Worm (Caenorhabditis elegans): Measurements from ENCODE around the gene K04C1.3.

- no peak for TF ChIP-seq pqm-1 (tag; optimal IDR thresholded peaks at IDR 0.05)
- no peak for TF ChIP-seq fkh-10 (GFP tag; optimal IDR thresholded peaks at IDR 0.05)
- TF ChIP-seq nhr-28 (tag; optimal IDR thresholded peaks at IDR 0.05) = no peak
- TF ChIP-seq nhr-11 (tag; optimal IDR thresholded peaks at IDR 0.05) = peak; percentile 89
- no peak for TF ChIP-seq nhr-25 (tag; optimal IDR thresholded peaks at IDR 0.05)
- TF ChIP-seq hmg-11 (tag; optimal IDR thresholded peaks at IDR 0.05) = no peak
- no peak for TF ChIP-seq nhr-23 (tag; optimal IDR thresholded peaks at IDR 0.05)
- TF ChIP-seq pha-4 (tag; optimal IDR thresholded peaks at IDR 0.05) = no peak
- no peak for TF ChIP-seq elt-1 (tag; optimal IDR thresholded peaks at IDR 0.05)
- TF ChIP-seq sea-2 (GFP tag; optimal IDR thresholded peaks at IDR 0.05) = no peak
Measured at ce11 chrX:14287888-14288287, 44.7 kb upstream of the K04C1.3 start.
